Fruit fly (Drosophila melanogaster) whole organism, embryonic: ENCODE data around the gene ens.

ENCODE experiments used
- CG10543 ChIP-seq: fragments of 200-800 bp; sonication (Bioruptor generic); optimal IDR thresholded peaks from 3 replicates; lab custom pipeline; 2017; ENCODE audit warnings: missing biosample characterization, mild to moderate bottlenecking, missing genetic modification characterization, moderate library complexity
- CG11456 ChIP-seq: fragments of 200-800 bp; sonication (Bioruptor generic); IDR thresholded peaks from 3 replicates; pipeline ENCODE4 v1.3.6; 2022; ENCODE audit warnings: missing biosample characterization, missing genetic modification characterization
- CG15269 ChIP-seq: fragments of 200-800 bp; sonication (Bioruptor generic); optimal IDR thresholded peaks from 2 replicates; lab custom pipeline; 2018; ENCODE audit warnings: missing biosample characterization, mild to moderate bottlenecking, missing genetic modification characterization, moderate library complexity
- CG2120 ChIP-seq: fragments of 200-800 bp; sonication (Bioruptor generic); optimal IDR thresholded peaks from 3 replicates; lab custom pipeline; 2016; ENCODE audit warnings: missing biosample characterization, missing genetic modification characterization
- CG2199 ChIP-seq: fragments of 200-800 bp; sonication (Bioruptor generic); IDR thresholded peaks from 3 replicates; pipeline ENCODE4 v1.3.6; 2022; ENCODE audit warnings: missing biosample characterization, missing genetic modification characterization
- CG2875 ChIP-seq: fragments of 200-800 bp; sonication (Bioruptor generic); optimal IDR thresholded peaks from 2 replicates; lab custom pipeline; 2017; ENCODE audit warnings: missing biosample characterization, mild to moderate bottlenecking, missing genetic modification characterization, missing genetic modification reagents
- CG31365 ChIP-seq: fragments of 200-800 bp; sonication (Bioruptor generic); optimal IDR thresholded peaks from 2 replicates; lab custom pipeline; 2018; ENCODE audit warnings: missing biosample characterization, mild to moderate bottlenecking, missing genetic modification characterization
- CG34376 ChIP-seq: fragments of 200-800 bp; sonication (Bioruptor generic); optimal IDR thresholded peaks from 2 replicates; lab custom pipeline; 2018; ENCODE audit warnings: missing biosample characterization, mild to moderate bottlenecking, missing genetic modification characterization
- CG6175 ChIP-seq: fragments of 200-800 bp; sonication (Bioruptor generic); IDR thresholded peaks from 3 replicates; pipeline ENCODE4 v1.3.6; 2022; ENCODE audit warnings: missing biosample characterization, missing genetic modification characterization
- CG6254 ChIP-seq: fragments of 200-800 bp; sonication (Bioruptor generic); optimal IDR thresholded peaks from 3 replicates; lab custom pipeline; 2017; ENCODE audit warnings: mild to moderate bottlenecking, missing biosample characterization, missing genetic modification reagents, missing genetic modification characterization
- CG7372 ChIP-seq: fragments of 200-800 bp; sonication (Bioruptor generic); IDR thresholded peaks from 2 replicates; pipeline ENCODE4 v1.3.6; 2022; ENCODE audit warnings: missing biosample characterization, missing genetic modification characterization
- CG7987 ChIP-seq: fragments of 200-800 bp; sonication (Bioruptor generic); optimal IDR thresholded peaks from 2 replicates; lab custom pipeline; 2018; ENCODE audit warnings: missing biosample characterization, mild to moderate bottlenecking, missing genetic modification characterization, moderate library complexity
- CG9215 ChIP-seq: fragments of 200-800 bp; sonication (Bioruptor generic); IDR thresholded peaks from 2 replicates; pipeline ENCODE4 v1.3.6; 2022; ENCODE audit warnings: missing biosample characterization, missing genetic modification characterization
- D ChIP-seq, 2 experiments: fragments of 200-800 bp in 1 of 2; fragments of >200 bp in 1 of 2; sonication (Bioruptor generic) in 1 of 2; optimal IDR thresholded peaks; 2 replicates in 1 of 2; 3 replicates in 1 of 2; lab custom pipeline; 2017; ENCODE audit warnings: mild to moderate bottlenecking in 1 of 2, missing biosample characterization in 1 of 2, missing genetic modification characterization in 1 of 2, missing genetic modification reagents in 1 of 2
- Dad ChIP-seq: fragments of 200-800 bp; sonication (Bioruptor generic); optimal IDR thresholded peaks from 3 replicates; lab custom pipeline; 2016; ENCODE audit warnings: missing biosample characterization, missing genetic modification characterization
- Doc2 ChIP-seq: fragments of 200-800 bp; sonication (Bioruptor generic); IDR thresholded peaks from 2 replicates; pipeline ENCODE4 v1.3.6; 2022; ENCODE audit warnings: missing biosample characterization, missing genetic modification characterization
- Drgx ChIP-seq: fragments of 200-800 bp; sonication (Bioruptor generic); IDR thresholded peaks from 2 replicates; pipeline ENCODE4 v1.3.6; 2022; ENCODE audit warnings: missing biosample characterization, missing genetic modification characterization
- E2f2 ChIP-seq: fragments of 200-800 bp; sonication (Bioruptor generic); IDR thresholded peaks from 2 replicates; pipeline ENCODE4 v1.3.6; 2022; ENCODE audit warnings: missing biosample characterization, missing genetic modification characterization
- Fer1 ChIP-seq: fragments of 200-800 bp; sonication (Bioruptor generic); optimal IDR thresholded peaks from 2 replicates; lab custom pipeline; 2017; ENCODE audit warnings: missing biosample characterization, mild to moderate bottlenecking, missing genetic modification characterization
- Fer3 ChIP-seq: fragments of 200-800 bp; sonication (Bioruptor generic); optimal IDR thresholded peaks from 2 replicates; lab custom pipeline; 2018; ENCODE audit warnings: missing biosample characterization, mild to moderate bottlenecking, missing genetic modification characterization, moderate library complexity
- Gug ChIP-seq: fragments of 200-800 bp; sonication (Bioruptor generic); IDR thresholded peaks from 4 replicates; pipeline ENCODE4 v1.3.6; 2022; ENCODE audit warnings: missing biosample characterization, missing genetic modification characterization
- HLHmδ ChIP-seq: fragments of 200-800 bp; sonication (Bioruptor generic); optimal IDR thresholded peaks from 2 replicates; lab custom pipeline; 2018; ENCODE audit warnings: missing biosample characterization, mild to moderate bottlenecking, missing genetic modification characterization, moderate library complexity
- Hr51 ChIP-seq, 2 experiments: fragments of 200-800 bp; sonication (Bioruptor generic); optimal IDR thresholded peaks; 2 replicates in 1 of 2; 3 replicates in 1 of 2; lab custom pipeline; 2016 to 2018; ENCODE audit warnings: missing biosample characterization in 2 of 2, missing genetic modification characterization in 2 of 2, mild to moderate bottlenecking in 1 of 2, moderate library complexity in 1 of 2
- Med ChIP-seq: fragments of 200-800 bp; sonication (Bioruptor generic); peaks from one replicate; lab custom pipeline; 2016; ENCODE audit warnings: missing biosample characterization, missing genetic modification characterization, mild to moderate bottlenecking, inconsistent platforms, moderate library complexity
- Mrtf ChIP-seq: fragments of 200-800 bp; sonication (Bioruptor generic); IDR thresholded peaks from 3 replicates; pipeline ENCODE4 v1.3.6; 2022; ENCODE audit warnings: missing biosample characterization, missing genetic modification characterization
- Nf-YC ChIP-seq: fragments of 200-800 bp; optimal IDR thresholded peaks from 3 replicates; lab custom pipeline; 2019; ENCODE audit warnings: missing biosample characterization, mild to moderate bottlenecking, missing genetic modification characterization, moderate library complexity
- PHDP ChIP-seq: fragments of 200-800 bp; sonication (Bioruptor generic); optimal IDR thresholded peaks from 3 replicates; lab custom pipeline; 2018; ENCODE audit warnings: missing biosample characterization, mild to moderate bottlenecking, missing genetic modification characterization, moderate library complexity
- Pdp1 ChIP-seq, 2 experiments: fragments of 200-800 bp; sonication (Bioruptor generic); optimal IDR thresholded peaks; 3 replicates each; lab custom pipeline; 2016; ENCODE audit warnings: missing biosample characterization in 2 of 2, missing genetic modification characterization in 2 of 2, mild to moderate bottlenecking in 1 of 2, moderate library complexity in 1 of 2
- Scr ChIP-seq: fragments of 200-800 bp; sonication (Bioruptor generic); IDR thresholded peaks from 2 replicates; pipeline ENCODE4 v1.3.6; 2022; ENCODE audit warnings: missing biosample characterization, missing genetic modification characterization; ENCODE audit not compliant: partially characterized antibody
- Sox102F ChIP-seq: fragments of 200-800 bp; sonication (Bioruptor generic); optimal IDR thresholded peaks from 2 replicates; lab custom pipeline; 2018; ENCODE audit warnings: missing biosample characterization, mild to moderate bottlenecking, missing genetic modification characterization, moderate library complexity
- Sry-δ ChIP-seq: fragments of 200-800 bp; sonication (Bioruptor generic); optimal IDR thresholded peaks from 2 replicates; lab custom pipeline; 2016; ENCODE audit warnings: missing biosample characterization, missing genetic modification characterization
- ci ChIP-seq: fragments of 200-800 bp; sonication (Bioruptor generic); IDR thresholded peaks from 3 replicates; pipeline ENCODE4 v1.3.6; 2022; ENCODE audit warnings: missing biosample characterization, missing genetic modification characterization
- dmrt99B ChIP-seq: fragments of 200-800 bp; sonication (Bioruptor generic); optimal IDR thresholded peaks from 2 replicates; lab custom pipeline; 2018; ENCODE audit warnings: missing biosample characterization, mild to moderate bottlenecking, missing genetic modification characterization, moderate library complexity
- esg ChIP-seq: fragments of 200-800 bp; sonication (Bioruptor generic); conservative IDR thresholded peaks from 2 replicates; pipeline ENCODE4 v1.3.6; 2022; ENCODE audit warnings: missing biosample characterization, missing genetic modification characterization
- eve ChIP-seq, 2 experiments: fragments of >200 bp; optimal IDR thresholded peaks; 2 replicates each; lab custom pipeline; 2017; ENCODE audit warnings: missing biosample characterization in 2 of 2, missing genetic modification characterization in 2 of 2
- exex ChIP-seq: fragments of 200-800 bp; sonication (Bioruptor generic); optimal IDR thresholded peaks from 4 replicates; lab custom pipeline; 2018; ENCODE audit warnings: missing biosample characterization, mild to moderate bottlenecking, missing genetic modification characterization, moderate library complexity
- fd64A ChIP-seq: fragments of 200-800 bp; sonication (Bioruptor generic); optimal IDR thresholded peaks from 3 replicates; lab custom pipeline; 2018; ENCODE audit warnings: missing biosample characterization, mild to moderate bottlenecking, missing genetic modification characterization
- gce ChIP-seq: fragments of 200-800 bp; sonication (Bioruptor generic); IDR thresholded peaks from 3 replicates; pipeline ENCODE4 v1.3.6; 2022; ENCODE audit warnings: missing biosample characterization, missing genetic modification characterization
- gro ChIP-seq: fragments of 200-800 bp; sonication (Bioruptor generic); optimal IDR thresholded peaks from 2 replicates; lab custom pipeline; 2016; ENCODE audit warnings: missing biosample characterization, missing genetic modification characterization
- hkb ChIP-seq, 2 experiments: fragments of 200-800 bp in 1 of 2; fragments of >200 bp in 1 of 2; sonication (Bioruptor generic) in 1 of 2; IDR thresholded peaks in 1 of 2; optimal IDR thresholded peaks in 1 of 2; 2 replicates each; pipeline versions ENCODE4 v1.3.6 to Lab custom; 2017 to 2022; ENCODE audit warnings: missing biosample characterization in 1 of 2, missing genetic modification characterization in 1 of 2
- jing ChIP-seq: fragments of 200-800 bp; sonication (Bioruptor generic); optimal IDR thresholded peaks from 2 replicates; lab custom pipeline; 2018; ENCODE audit warnings: missing biosample characterization, mild to moderate bottlenecking, missing genetic modification characterization
- lab ChIP-seq: fragments of 200-800 bp; sonication (Bioruptor generic); optimal IDR thresholded peaks from 3 replicates; lab custom pipeline; 2017; ENCODE audit warnings: missing biosample characterization, missing genetic modification characterization, mild to moderate bottlenecking, moderate library complexity, missing genetic modification reagents
- peb ChIP-seq: fragments of 200-800 bp; sonication (Bioruptor generic); IDR thresholded peaks from 2 replicates; pipeline ENCODE4 v1.3.6; 2022; ENCODE audit warnings: missing biosample characterization, missing genetic modification characterization
- ranshi ChIP-seq: fragments of 200-800 bp; sonication (Bioruptor generic); IDR thresholded peaks from 2 replicates; pipeline ENCODE4 v1.3.6; 2022; ENCODE audit warnings: missing biosample characterization, missing genetic modification characterization
- ro ChIP-seq: fragments of 200-800 bp; sonication (Bioruptor generic); IDR thresholded peaks from 2 replicates; pipeline ENCODE4 v1.3.6; 2022; ENCODE audit warnings: missing biosample characterization, missing genetic modification characterization
- sens ChIP-seq: fragments of 200-800 bp; sonication (Bioruptor generic); peaks from one replicate; lab custom pipeline; 2016; ENCODE audit warnings: missing biosample characterization, missing genetic modification characterization
- tin ChIP-seq: fragments of 200-800 bp; sonication (Bioruptor generic); optimal IDR thresholded peaks from 3 replicates; lab custom pipeline; 2016; ENCODE audit warnings: missing biosample characterization, missing genetic modification characterization
- wdn ChIP-seq: fragments of 200-800 bp; sonication (Bioruptor generic); IDR thresholded peaks from 2 replicates; pipeline ENCODE4 v1.3.6; 2022; ENCODE audit warnings: missing biosample characterization, missing genetic modification characterization

The ens gene

DNA sequence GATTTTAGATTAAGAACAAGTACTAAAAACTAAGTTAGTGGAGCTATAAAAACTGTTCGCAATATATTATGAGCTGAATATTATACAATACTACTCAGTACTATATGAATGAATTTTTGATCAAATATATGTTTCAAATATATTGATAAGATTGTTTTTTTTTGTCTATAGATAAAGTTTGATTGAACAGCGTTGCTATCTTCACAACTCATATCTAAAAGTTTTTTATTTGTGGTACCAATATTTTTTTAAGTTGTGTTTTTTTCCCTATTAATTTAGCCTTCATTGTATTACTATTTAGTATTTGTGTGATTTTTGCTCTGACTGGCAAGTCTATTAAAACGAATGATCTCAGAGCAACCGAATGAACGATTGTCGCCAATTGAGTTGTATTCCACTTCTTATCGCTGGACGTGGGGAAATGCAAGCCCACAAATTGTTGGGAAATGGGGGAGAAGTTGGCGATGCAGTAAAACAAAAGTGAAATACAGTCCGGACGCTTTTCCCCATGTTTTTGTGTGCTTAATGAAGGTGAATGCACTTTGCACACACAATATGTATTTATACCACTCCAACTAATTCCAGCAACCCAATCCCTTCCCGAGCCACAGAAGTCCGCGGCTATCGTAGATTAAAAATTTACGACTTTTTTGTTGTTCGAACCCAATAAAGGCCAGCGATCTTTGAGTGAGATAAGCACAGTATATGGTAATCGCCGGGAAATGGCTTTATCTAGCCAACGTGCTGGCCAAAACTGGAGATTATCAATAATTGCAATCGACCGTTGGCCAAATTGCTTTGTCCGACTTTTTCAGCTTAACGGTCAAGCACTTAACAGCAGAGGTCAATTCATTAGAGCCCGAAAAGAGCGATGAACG lies 17.6 kb downstream of the ens start:
- TF ChIP-seq CG15269 (tag; lab: Kevin White, UChicago) (no peak), CG7372 (GFP tag; lab: Robert Waterston, UW) (no peak), Gug (GFP tag; lab: Robert Waterston, UW) (no peak), Fer3 (tag; lab: Kevin White, UChicago) (peak; percentile 10), Doc2 (GFP tag; lab: Robert Waterston, UW) (no peak), peb (no peak), HLHmδ (no peak), CG2120 (peak; percentile 18), jing (no peak), PHDP (tag; lab: Kevin White, UChicago) (peak; percentile 16), ro (GFP tag; lab: Robert Waterston, UW) (no peak), CG2875 (GFP tag; lab: Kevin White, UChicago) (peak; percentile 22), Hr51 (GFP tag; optimal IDR thresholded peaks at IDR 0.05; lab: Kevin White, UChicago) (peak in 1 of 2 experiments; percentile 3), ci (peak; percentile 55; the same call in 2 of the 3 replicates), Sox102F (GFP tag; lab: Kevin White, UChicago) (no peak), CG6175 (GFP tag; lab: Robert Waterston, UW) (no peak), hkb (optimal IDR thresholded peaks at IDR 0.05; lab: Kevin White, UChicago) (no peak), hkb (GFP tag; IDR thresholded peaks at IDR 0.05; lab: Robert Waterston, UW) (no peak), Drgx (GFP tag; lab: Robert Waterston, UW) (peak; percentile 37; the same call in 1 of the 2 replicates), Pdp1 (GFP tag; optimal IDR thresholded peaks at IDR 0.05; lab: Kevin White, UChicago) (no peak), CG31365 (tag; lab: Kevin White, UChicago) (no peak), gce (GFP tag; lab: Robert Waterston, UW) (0 out of 3 replicates have a peak, but pooled peaks have one; percentile 13), Med (GFP tag; lab: Kevin White, UChicago) (peak; percentile 31), fd64A (GFP tag; lab: Kevin White, UChicago) (no peak), Fer1 (GFP tag; lab: Kevin White, UChicago) (no peak), Nf-YC (tag; lab: Kevin White, UChicago) (no peak), CG11456 (no peak), gro (GFP tag; lab: Kevin White, UChicago) (no peak), esg (GFP tag; lab: Robert Waterston, UW) (no peak), CG34376 (peak; percentile 12), exex (tag; lab: Kevin White, UChicago) (peak; percentile 33), sens (GFP tag; lab: Kevin White, UChicago) (peak; percentile 28), CG7987 (no peak), CG9215 (GFP tag; lab: Robert Waterston, UW) (no peak), dmrt99B (tag; lab: Kevin White, UChicago) (no peak), Sry-δ (GFP tag; lab: Kevin White, UChicago) (no peak), Scr (GFP tag; lab: Robert Waterston, UW) (no peak), wdn (GFP tag; lab: Robert Waterston, UW) (no peak), Mrtf (GFP tag; lab: Robert Waterston, UW) (no peak), CG10543 (GFP tag; lab: Kevin White, UChicago) (no peak), tin (GFP tag; lab: Kevin White, UChicago) (no peak), lab (GFP tag; lab: Kevin White, UChicago) (peak; percentile 13), ranshi (GFP tag; lab: Robert Waterston, UW) (no peak), eve (GFP tag; optimal IDR thresholded peaks at IDR 0.05; lab: Kevin White, UChicago) (no peak), CG2199 (GFP tag; lab: Robert Waterston, UW) (no peak), CG6254 (no peak), D (optimal IDR thresholded peaks at IDR 0.05; lab: Kevin White, UChicago) (no peak), D (GFP tag; optimal IDR thresholded peaks at IDR 0.05; lab: Kevin White, UChicago) (no peak), E2f2 (GFP tag; lab: Robert Waterston, UW) (no peak), Dad (GFP tag; lab: Kevin White, UChicago) (no peak)
